Fruit fly (Drosophila melanogaster) whole organism, embryonic: Measurements from ENCODE around the gene tth.

Experiments used
- Adf1 ChIP-seq: fragments of 200-800 bp; sonication (Bioruptor generic); IDR thresholded peaks from 2 replicates; pipeline ENCODE4 v1.3.6; 2022; ENCODE audit warnings: missing biosample characterization, missing genetic modification characterization
- Aef1 ChIP-seq: fragments of 200-800 bp; sonication (Bioruptor generic); IDR thresholded peaks from 3 replicates; pipeline ENCODE4 v1.3.6; 2022; ENCODE audit warnings: missing biosample characterization, missing genetic modification characterization
- Antp ChIP-seq: fragments of 200-800 bp; sonication (Bioruptor generic); optimal IDR thresholded peaks from 3 replicates; lab custom pipeline; 2016; ENCODE audit warnings: missing biosample characterization, missing genetic modification characterization
- Atf-2 ChIP-seq: fragments of 200-800 bp; sonication (Bioruptor generic); optimal IDR thresholded peaks from 2 replicates; lab custom pipeline; 2016; ENCODE audit warnings: missing biosample characterization, missing genetic modification characterization
- Atf6 ChIP-seq: fragments of 200-800 bp; sonication (Bioruptor generic); IDR thresholded peaks from 2 replicates; pipeline ENCODE4 v1.3.6; 2022; ENCODE audit warnings: missing biosample characterization, missing genetic modification characterization
- CG10321 ChIP-seq: fragments of 200-800 bp; sonication (Bioruptor generic); IDR thresholded peaks from 2 replicates; pipeline ENCODE4 v1.3.6; 2022; ENCODE audit warnings: missing biosample characterization, missing genetic modification characterization
- CG12391 ChIP-seq: fragments of 200-800 bp; sonication (Bioruptor generic); optimal IDR thresholded peaks from 3 replicates; lab custom pipeline; 2018; ENCODE audit warnings: missing biosample characterization, mild to moderate bottlenecking, missing genetic modification characterization, moderate library complexity
- CG12659 ChIP-seq: fragments of 200-800 bp; sonication (Bioruptor generic); optimal IDR thresholded peaks from 3 replicates; lab custom pipeline; 2017; ENCODE audit warnings: mild to moderate bottlenecking, missing biosample characterization, missing genetic modification reagents, missing genetic modification characterization
- CG13424 ChIP-seq: fragments of 200-800 bp; sonication (Bioruptor generic); optimal IDR thresholded peaks from 2 replicates; lab custom pipeline; 2019; ENCODE audit warnings: missing biosample characterization, mild to moderate bottlenecking, missing genetic modification characterization, moderate library complexity
- CG13775 ChIP-seq: fragments of 200-800 bp; sonication (Bioruptor generic); optimal IDR thresholded peaks from 3 replicates; lab custom pipeline; 2017; ENCODE audit warnings: missing biosample characterization, mild to moderate bottlenecking, missing genetic modification characterization
- CG14014 ChIP-seq: fragments of 200-800 bp; sonication (Bioruptor generic); IDR thresholded peaks from 2 replicates; pipeline ENCODE4 v1.3.6; 2022; ENCODE audit warnings: missing biosample characterization, missing genetic modification characterization
- CG15269 ChIP-seq: fragments of 200-800 bp; sonication (Bioruptor generic); optimal IDR thresholded peaks from 2 replicates; lab custom pipeline; 2018; ENCODE audit warnings: missing biosample characterization, mild to moderate bottlenecking, missing genetic modification characterization, moderate library complexity
- CG1602 ChIP-seq: fragments of 200-800 bp; sonication (Bioruptor generic); optimal IDR thresholded peaks from 3 replicates; lab custom pipeline; 2016; ENCODE audit warnings: missing biosample characterization, missing genetic modification characterization
- CG17186 ChIP-seq: fragments of 200-800 bp; sonication (Bioruptor generic); optimal IDR thresholded peaks from 3 replicates; lab custom pipeline; 2017; ENCODE audit warnings: missing biosample characterization, missing genetic modification reagents, missing genetic modification characterization
- CG17361 ChIP-seq: fragments of 200-800 bp; sonication (Bioruptor generic); IDR thresholded peaks from 3 replicates; pipeline ENCODE4 v1.3.6; 2022; ENCODE audit warnings: missing biosample characterization, missing genetic modification characterization
- CG18262 ChIP-seq: fragments of 200-800 bp; optimal IDR thresholded peaks from 3 replicates; lab custom pipeline; 2019; ENCODE audit warnings: missing biosample characterization, mild to moderate bottlenecking, missing genetic modification characterization, moderate library complexity
- CG2116 ChIP-seq: fragments of 200-800 bp; sonication (Bioruptor generic); optimal IDR thresholded peaks from 3 replicates; lab custom pipeline; 2018; ENCODE audit warnings: missing biosample characterization, mild to moderate bottlenecking, missing genetic modification characterization
- Dek ChIP-seq: fragments of 200-800 bp; sonication (Bioruptor generic); optimal IDR thresholded peaks from 3 replicates; lab custom pipeline; 2019; ENCODE audit warnings: missing biosample characterization, mild to moderate bottlenecking, missing genetic modification characterization, moderate library complexity
- Dfd ChIP-seq, 2 experiments: fragments of >200 bp; optimal IDR thresholded peaks; 2 replicates each; lab custom pipeline; 2017; ENCODE audit warnings: missing biosample characterization in 2 of 2, missing genetic modification characterization in 2 of 2
- Dip2 ChIP-seq: fragments of 200-800 bp; sonication (Bioruptor generic); IDR thresholded peaks from 2 replicates; pipeline ENCODE4 v1.3.6; 2022; ENCODE audit warnings: missing biosample characterization, missing genetic modification characterization
- HHEX ChIP-seq: fragments of 200-800 bp; sonication (Bioruptor generic); optimal IDR thresholded peaks from 3 replicates; lab custom pipeline; 2017; ENCODE audit warnings: missing biosample characterization, mild to moderate bottlenecking, missing genetic modification characterization, missing genetic modification reagents
- HLH3B ChIP-seq: fragments of 200-800 bp; sonication (Bioruptor generic); IDR thresholded peaks from 2 replicates; pipeline ENCODE4 v1.3.6; 2022; ENCODE audit warnings: missing biosample characterization, missing genetic modification characterization
- HmgD ChIP-seq: fragments of 200-800 bp; sonication (Bioruptor generic); optimal IDR thresholded peaks from 3 replicates; lab custom pipeline; 2016; ENCODE audit warnings: missing biosample characterization, missing genetic modification characterization
- Hmr ChIP-seq: fragments of 200-800 bp; sonication (Bioruptor generic); optimal IDR thresholded peaks from 3 replicates; lab custom pipeline; 2017; ENCODE audit warnings: mild to moderate bottlenecking, missing biosample characterization, missing genetic modification reagents, missing genetic modification characterization
- Hr78 ChIP-seq, 2 experiments: fragments of 200-800 bp in 1 of 2; fragments of >200 bp in 1 of 2; sonication (Bioruptor generic) in 1 of 2; optimal IDR thresholded peaks; 2 replicates each; lab custom pipeline; 2017 to 2019; ENCODE audit warnings: missing biosample characterization in 2 of 2, missing genetic modification characterization in 2 of 2, mild to moderate bottlenecking in 1 of 2, moderate library complexity in 1 of 2
- Med ChIP-seq: fragments of 200-800 bp; sonication (Bioruptor generic); peaks from one replicate; lab custom pipeline; 2016; ENCODE audit warnings: missing biosample characterization, missing genetic modification characterization, mild to moderate bottlenecking, inconsistent platforms, moderate library complexity
- Myb ChIP-seq: fragments of 200-800 bp; sonication (Bioruptor generic); optimal IDR thresholded peaks from 2 replicates; lab custom pipeline; 2016; ENCODE audit warnings: missing biosample characterization, missing genetic modification characterization
- NfI ChIP-seq: fragments of 200-800 bp; sonication (Bioruptor generic); optimal IDR thresholded peaks from 3 replicates; lab custom pipeline; 2018; ENCODE audit warnings: missing biosample characterization, mild to moderate bottlenecking, missing genetic modification characterization, moderate library complexity
- Optix ChIP-seq: fragments of 200-800 bp; sonication (Bioruptor generic); IDR thresholded peaks from 3 replicates; pipeline ENCODE4 v1.3.6; 2022; ENCODE audit warnings: missing biosample characterization, missing genetic modification characterization
- Ravus ChIP-seq: fragments of 200-800 bp; sonication (Bioruptor generic); IDR thresholded peaks from 2 replicates; pipeline ENCODE4 v1.3.6; 2022; ENCODE audit warnings: missing biosample characterization, missing genetic modification characterization
- bcd ChIP-seq: fragments of 200-800 bp; sonication (Bioruptor generic); optimal IDR thresholded peaks from 2 replicates; lab custom pipeline; 2017; ENCODE audit warnings: missing biosample characterization, mild to moderate bottlenecking, missing genetic modification characterization
- bowl ChIP-seq: fragments of 200-800 bp; sonication (Bioruptor generic); IDR thresholded peaks from 2 replicates; pipeline ENCODE4 v1.3.6; 2022; ENCODE audit warnings: missing biosample characterization, missing genetic modification characterization
- croc ChIP-seq: fragments of 200-800 bp; sonication (Bioruptor generic); conservative IDR thresholded peaks from 3 replicates; pipeline ENCODE4 v1.3.6; 2022; ENCODE audit warnings: missing biosample characterization, missing genetic modification characterization
- dati ChIP-seq: fragments of 200-800 bp; sonication (Bioruptor generic); IDR thresholded peaks from 2 replicates; pipeline ENCODE4 v1.3.6; 2022; ENCODE audit warnings: missing biosample characterization, missing genetic modification characterization
- disco-r ChIP-seq: fragments of 200-800 bp; sonication (Bioruptor generic); optimal IDR thresholded peaks from 2 replicates; lab custom pipeline; 2016; ENCODE audit warnings: missing biosample characterization, missing genetic modification characterization
- dmrt99B ChIP-seq: fragments of 200-800 bp; sonication (Bioruptor generic); optimal IDR thresholded peaks from 2 replicates; lab custom pipeline; 2018; ENCODE audit warnings: missing biosample characterization, mild to moderate bottlenecking, missing genetic modification characterization, moderate library complexity
- en ChIP-seq: fragments of 200-800 bp; sonication (Bioruptor generic); optimal IDR thresholded peaks from 2 replicates; lab custom pipeline; 2016; ENCODE audit warnings: missing biosample characterization, missing genetic modification characterization
- eve ChIP-seq, 2 experiments: fragments of >200 bp; optimal IDR thresholded peaks; 2 replicates each; lab custom pipeline; 2017; ENCODE audit warnings: missing biosample characterization in 2 of 2, missing genetic modification characterization in 2 of 2
- fd102C ChIP-seq: fragments of 200-800 bp; sonication (Bioruptor generic); optimal IDR thresholded peaks from 2 replicates; lab custom pipeline; 2018; ENCODE audit warnings: missing biosample characterization, mild to moderate bottlenecking, missing genetic modification characterization, moderate library complexity
- fd3F ChIP-seq: fragments of 200-800 bp; sonication (Bioruptor generic); optimal IDR thresholded peaks from 2 replicates; lab custom pipeline; 2018; ENCODE audit warnings: missing biosample characterization, mild to moderate bottlenecking, missing genetic modification characterization, moderate library complexity
- lmd ChIP-seq: fragments of 200-800 bp; sonication (Bioruptor generic); IDR thresholded peaks from 2 replicates; pipeline ENCODE4 v1.3.6; 2022; ENCODE audit warnings: missing biosample characterization, missing genetic modification characterization
- mld ChIP-seq: fragments of 200-800 bp; sonication (Bioruptor generic); IDR thresholded peaks from 3 replicates; pipeline ENCODE4 v1.3.6; 2022; ENCODE audit warnings: missing biosample characterization, missing genetic modification characterization; ENCODE audit not compliant: partially characterized antibody
- odd ChIP-seq: fragments of 200-800 bp; sonication (Bioruptor generic); optimal IDR thresholded peaks from 2 replicates; lab custom pipeline; 2017; ENCODE audit warnings: missing biosample characterization, mild to moderate bottlenecking, missing genetic modification characterization
- phol ChIP-seq: fragments of 200-800 bp; sonication (Bioruptor generic); optimal IDR thresholded peaks from 3 replicates; lab custom pipeline; 2018; ENCODE audit warnings: missing biosample characterization, mild to moderate bottlenecking, missing genetic modification characterization, moderate library complexity
- psq ChIP-seq: fragments of 200-800 bp; sonication (Bioruptor generic); optimal IDR thresholded peaks from 2 replicates; lab custom pipeline; 2017; ENCODE audit warnings: missing biosample characterization, missing genetic modification characterization
- pum ChIP-seq: fragments of 200-800 bp; sonication (Bioruptor generic); optimal IDR thresholded peaks from 2 replicates; lab custom pipeline; 2016; ENCODE audit warnings: missing biosample characterization, missing genetic modification characterization
- repo ChIP-seq: fragments of 200-800 bp; sonication (Bioruptor generic); optimal IDR thresholded peaks from 2 replicates; lab custom pipeline; 2016; ENCODE audit warnings: missing biosample characterization, missing genetic modification characterization
- seq ChIP-seq: fragments of 200-800 bp; sonication (Bioruptor generic); IDR thresholded peaks from 2 replicates; pipeline ENCODE4 v1.3.6; 2022; ENCODE audit warnings: missing biosample characterization, missing genetic modification characterization
- tio ChIP-seq: fragments of 200-800 bp; sonication (Bioruptor generic); optimal IDR thresholded peaks from 2 replicates; lab custom pipeline; 2017; ENCODE audit warnings: missing biosample characterization, missing genetic modification characterization, inconsistent platforms
- wdn ChIP-seq: fragments of 200-800 bp; sonication (Bioruptor generic); IDR thresholded peaks from 2 replicates; pipeline ENCODE4 v1.3.6; 2022; ENCODE audit warnings: missing biosample characterization, missing genetic modification characterization
- zf30C ChIP-seq: fragments of 200-800 bp; sonication (Bioruptor generic); optimal IDR thresholded peaks from 3 replicates; lab custom pipeline; 2018; ENCODE audit warnings: missing biosample characterization, mild to moderate bottlenecking, missing genetic modification characterization

The tth gene

DNA sequence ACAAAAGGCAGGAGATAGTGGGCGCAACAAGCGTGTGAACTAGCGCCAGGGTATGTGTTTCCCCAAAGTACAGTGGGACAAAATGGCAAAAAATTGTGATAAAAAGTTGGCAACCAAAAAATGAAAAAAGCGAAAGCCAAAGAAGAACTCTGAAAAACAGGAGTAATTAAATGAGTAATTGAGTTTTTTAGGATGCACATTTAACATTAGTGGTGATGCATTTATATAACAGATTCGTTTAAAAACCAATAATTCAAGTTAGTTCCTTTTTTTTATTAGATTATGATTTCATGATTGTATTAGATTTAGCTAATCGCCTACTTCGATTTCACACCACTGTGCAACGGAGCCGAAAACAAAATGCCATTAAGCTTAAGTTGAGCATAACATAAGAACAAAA lies 44.0 kb downstream of the tth start (continued):
- TF ChIP-seq fd102C (GFP tag; lab: Kevin White, UChicago) (no peak), Atf-2 (GFP tag; lab: Kevin White, UChicago) (peak; percentile 54), odd (peak; percentile 1), tio (GFP tag; lab: Kevin White, UChicago) (peak; percentile 60), dmrt99B (tag; lab: Kevin White, UChicago) (peak; percentile 76), CG12391 (tag; lab: Kevin White, UChicago) (peak; percentile 60), HHEX (peak; percentile 71), Dfd (GFP tag; optimal IDR thresholded peaks at IDR 0.05; lab: Kevin White, UChicago) (peak in 1 of 2 experiments; percentile 17), Myb (GFP tag; lab: Kevin White, UChicago) (peak; percentile 28), repo (GFP tag; lab: Kevin White, UChicago) (peak; percentile 53), Ravus (no peak), Med (GFP tag; lab: Kevin White, UChicago) (peak; percentile 88), HLH3B (GFP tag; lab: Robert Waterston, UW) (0 out of 2 replicates have a peak, but pooled peaks have one; percentile 27), CG13775 (GFP tag; lab: Kevin White, UChicago) (peak; percentile 20), disco-r (GFP tag; lab: Kevin White, UChicago) (no peak), CG13424 (tag; lab: Kevin White, UChicago) (peak; percentile 55), bowl (GFP tag; lab: Robert Waterston, UW) (no peak), Hr78 (GFP tag; optimal IDR thresholded peaks at IDR 0.05; lab: Kevin White, UChicago) (no peak), CG17186 (GFP tag; lab: Kevin White, UChicago) (no peak), Dek (tag; lab: Kevin White, UChicago) (no peak), eve (GFP tag; optimal IDR thresholded peaks at IDR 0.05; lab: Kevin White, UChicago) (peak in 1 of 2 experiments; percentile 76), CG15269 (tag; lab: Kevin White, UChicago) (peak; percentile 63), CG18262 (peak; percentile 74), CG1602 (GFP tag; lab: Kevin White, UChicago) (peak; percentile 34), Aef1 (peak; percentile 20; the same call in 1 of the 3 replicates), dati (GFP tag; lab: Robert Waterston, UW) (no peak), psq (GFP tag; lab: Kevin White, UChicago) (no peak), en (GFP tag; lab: Kevin White, UChicago) (peak; percentile 28), Antp (GFP tag; lab: Kevin White, UChicago) (peak; percentile 35), NfI (GFP tag; lab: Kevin White, UChicago) (peak; percentile 45), HmgD (GFP tag; lab: Kevin White, UChicago) (no peak), Optix (GFP tag; lab: Robert Waterston, UW) (no peak), Adf1 (GFP tag; lab: Robert Waterston, UW) (no peak), wdn (GFP tag; lab: Robert Waterston, UW) (no peak), CG12659 (GFP tag; lab: Kevin White, UChicago) (peak; percentile 18), pum (GFP tag; lab: Kevin White, UChicago) (peak; percentile 42), bcd (peak; percentile 50), seq (GFP tag; lab: Robert Waterston, UW) (peak; percentile 57), Atf6 (GFP tag; lab: Robert Waterston, UW) (peak; percentile 49; the same call in 1 of the 2 replicates), CG14014 (GFP tag; lab: Robert Waterston, UW) (0 out of 2 replicates have a peak, but pooled peaks have one; percentile 27), CG2116 (no peak), fd3F (GFP tag; lab: Kevin White, UChicago) (peak; percentile 11), CG10321 (GFP tag; lab: Robert Waterston, UW) (no peak), Dip2 (GFP tag; lab: Robert Waterston, UW) (no peak), lmd (peak; percentile 54), Hmr (GFP tag; lab: Kevin White, UChicago) (peak; percentile 49), phol (tag; lab: Kevin White, UChicago) (peak; percentile 77), croc (GFP tag; lab: Robert Waterston, UW) (peak; percentile 20; the same call in 1 of the 3 replicates), mld (GFP tag; lab: Robert Waterston, UW) (no peak), zf30C (GFP tag; lab: Kevin White, UChicago) (no peak), CG17361 (GFP tag; lab: Robert Waterston, UW) (peak; percentile 78)
